Fruit fly (Drosophila melanogaster) whole organism, embryonic: ENCODE measurements around the gene CG14125.

Experiments
- CG11247 ChIP-seq: fragments of 200-800 bp; sonication (Bioruptor generic); IDR thresholded peaks from 2 replicates; pipeline ENCODE4 v1.3.6; 2022; ENCODE audit warnings: missing biosample characterization, missing genetic modification characterization
- CG11560 ChIP-seq: fragments of 200-800 bp; sonication (Bioruptor generic); IDR thresholded peaks from 3 replicates; pipeline ENCODE4 v1.3.6; 2022; ENCODE audit warnings: missing biosample characterization, missing genetic modification characterization
- CG11695 ChIP-seq: fragments of 200-800 bp; sonication (Bioruptor generic); IDR thresholded peaks from 3 replicates; pipeline ENCODE4 v1.3.6; 2022; ENCODE audit warnings: missing biosample characterization, missing genetic modification characterization
- CG12155 ChIP-seq: fragments of 200-800 bp; sonication (Bioruptor generic); optimal IDR thresholded peaks from 3 replicates; lab custom pipeline; 2016; ENCODE audit warnings: missing biosample characterization, missing genetic modification characterization
- CG13287 ChIP-seq: fragments of 200-800 bp; sonication (Bioruptor generic); IDR thresholded peaks from 2 replicates; pipeline ENCODE4 v1.3.6; 2022; ENCODE audit warnings: missing biosample characterization, missing genetic modification characterization; ENCODE audit not compliant: partially characterized antibody
- CG13775 ChIP-seq: fragments of 200-800 bp; sonication (Bioruptor generic); optimal IDR thresholded peaks from 3 replicates; lab custom pipeline; 2017; ENCODE audit warnings: missing biosample characterization, mild to moderate bottlenecking, missing genetic modification characterization
- CG13894 ChIP-seq: fragments of 200-800 bp; sonication (Bioruptor generic); optimal IDR thresholded peaks from 3 replicates; lab custom pipeline; 2018; ENCODE audit warnings: missing biosample characterization, mild to moderate bottlenecking, missing genetic modification characterization, moderate library complexity
- CG1602 ChIP-seq: fragments of 200-800 bp; sonication (Bioruptor generic); optimal IDR thresholded peaks from 3 replicates; lab custom pipeline; 2016; ENCODE audit warnings: missing biosample characterization, missing genetic modification characterization
- CG17385 ChIP-seq: fragments of 200-800 bp; sonication (Bioruptor generic); optimal IDR thresholded peaks from 3 replicates; lab custom pipeline; 2018; ENCODE audit warnings: missing biosample characterization, mild to moderate bottlenecking, missing genetic modification characterization
- CG17829 ChIP-seq: fragments of 200-800 bp; optimal IDR thresholded peaks from 2 replicates; lab custom pipeline; 2019; ENCODE audit warnings: missing biosample characterization, mild to moderate bottlenecking, missing genetic modification characterization, moderate library complexity
- CG18764 ChIP-seq: fragments of 200-800 bp; sonication (Bioruptor generic); optimal IDR thresholded peaks from 3 replicates; lab custom pipeline; 2016; ENCODE audit warnings: missing biosample characterization, missing genetic modification characterization
- CG2129 ChIP-seq: fragments of 200-800 bp; sonication (Bioruptor generic); IDR thresholded peaks from 2 replicates; pipeline ENCODE4 v1.3.6; 2022; ENCODE audit warnings: missing biosample characterization, missing genetic modification characterization; ENCODE audit not compliant: partially characterized antibody
- CG30020 ChIP-seq: fragments of 200-800 bp; optimal IDR thresholded peaks from 2 replicates; lab custom pipeline; 2019; ENCODE audit warnings: missing biosample characterization, mild to moderate bottlenecking, missing genetic modification characterization, moderate library complexity
- CG42726 ChIP-seq: fragments of 200-800 bp; sonication (Bioruptor generic); IDR thresholded peaks from 2 replicates; pipeline ENCODE4 v1.3.6; 2022; ENCODE audit warnings: missing biosample characterization, missing genetic modification characterization; ENCODE audit not compliant: partially characterized antibody
- CG4730 ChIP-seq: fragments of 200-800 bp; sonication (Bioruptor generic); IDR thresholded peaks from 2 replicates; pipeline ENCODE4 v1.3.6; 2022; ENCODE audit warnings: missing biosample characterization, missing genetic modification characterization
- CG5953 ChIP-seq: fragments of 200-800 bp; sonication (Bioruptor generic); IDR thresholded peaks from 2 replicates; pipeline ENCODE4 v1.3.6; 2022; ENCODE audit warnings: missing biosample characterization, missing genetic modification characterization
- Chrac-16 ChIP-seq: fragments of 200-800 bp; sonication (Bioruptor generic); optimal IDR thresholded peaks from 3 replicates; lab custom pipeline; 2016; ENCODE audit warnings: missing biosample characterization, missing genetic modification characterization
- E2f2 ChIP-seq: fragments of 200-800 bp; sonication (Bioruptor generic); IDR thresholded peaks from 2 replicates; pipeline ENCODE4 v1.3.6; 2022; ENCODE audit warnings: missing biosample characterization, missing genetic modification characterization
- Ets97D ChIP-seq: fragments of 200-800 bp; sonication (Bioruptor generic); optimal IDR thresholded peaks from 3 replicates; lab custom pipeline; 2016; ENCODE audit warnings: missing biosample characterization, missing genetic modification characterization
- GATAe ChIP-seq: fragments of 200-800 bp; sonication (Bioruptor generic); conservative IDR thresholded peaks from 2 replicates; pipeline ENCODE4 v1.3.6; 2022; ENCODE audit warnings: missing biosample characterization, missing genetic modification characterization
- H15 ChIP-seq: fragments of 200-800 bp; sonication (Bioruptor generic); IDR thresholded peaks from 3 replicates; pipeline ENCODE4 v1.3.6; 2022; ENCODE audit warnings: missing biosample characterization, missing genetic modification characterization
- HmgZ ChIP-seq: fragments of 200-800 bp; sonication (Bioruptor generic); optimal IDR thresholded peaks from 2 replicates; lab custom pipeline; 2018; ENCODE audit warnings: missing biosample characterization, mild to moderate bottlenecking, missing genetic modification characterization
- Hr3 ChIP-seq: fragments of 200-800 bp; sonication (Bioruptor generic); optimal IDR thresholded peaks from 3 replicates; lab custom pipeline; 2016; ENCODE audit warnings: missing biosample characterization, missing genetic modification characterization
- Kr ChIP-seq: fragments of 200-800 bp; sonication (Bioruptor generic); optimal IDR thresholded peaks from 2 replicates; lab custom pipeline; 2017; ENCODE audit warnings: missing biosample characterization, mild to moderate bottlenecking, missing genetic modification characterization
- Max ChIP-seq: fragments of 200-800 bp; sonication (Bioruptor generic); optimal IDR thresholded peaks from 2 replicates; lab custom pipeline; 2016; ENCODE audit warnings: missing biosample characterization, mild to moderate bottlenecking, missing genetic modification characterization
- Oli ChIP-seq: fragments of 200-800 bp; sonication (Bioruptor generic); optimal IDR thresholded peaks from 2 replicates; lab custom pipeline; 2018; ENCODE audit warnings: missing biosample characterization, mild to moderate bottlenecking, missing genetic modification characterization, moderate library complexity
- Opbp ChIP-seq: fragments of 200-800 bp; sonication (Bioruptor generic); IDR thresholded peaks from 3 replicates; pipeline ENCODE4 v1.3.6; 2022; ENCODE audit warnings: missing biosample characterization, missing genetic modification characterization; ENCODE audit not compliant: partially characterized antibody
- Rx ChIP-seq: fragments of 200-800 bp; sonication (Bioruptor generic); IDR thresholded peaks from 2 replicates; pipeline ENCODE4 v1.3.6; 2022; ENCODE audit warnings: missing biosample characterization, missing genetic modification characterization
- Six4 ChIP-seq: fragments of 200-800 bp; sonication (Bioruptor generic); optimal IDR thresholded peaks from 2 replicates; lab custom pipeline; 2016; ENCODE audit warnings: missing biosample characterization, missing genetic modification characterization
- Xbp1 ChIP-seq: fragments of 200-800 bp; sonication (Bioruptor generic); optimal IDR thresholded peaks from 3 replicates; lab custom pipeline; 2016; ENCODE audit warnings: missing biosample characterization, mild to moderate bottlenecking, missing genetic modification characterization
- ato ChIP-seq: fragments of 200-800 bp; sonication (Bioruptor generic); IDR thresholded peaks from 2 replicates; pipeline ENCODE4 v1.3.6; 2022; ENCODE audit warnings: missing biosample characterization, missing genetic modification characterization; ENCODE audit not compliant: partially characterized antibody
- bigmax ChIP-seq: fragments of 200-800 bp; sonication (Bioruptor generic); optimal IDR thresholded peaks from 2 replicates; lab custom pipeline; 2018; ENCODE audit warnings: missing biosample characterization, mild to moderate bottlenecking, missing genetic modification characterization
- cato ChIP-seq: fragments of 200-800 bp; sonication (Bioruptor generic); optimal IDR thresholded peaks from 2 replicates; lab custom pipeline; 2016; ENCODE audit warnings: missing biosample characterization, missing genetic modification characterization, borderline replicate concordance
- dmrt99B ChIP-seq: fragments of 200-800 bp; sonication (Bioruptor generic); optimal IDR thresholded peaks from 2 replicates; lab custom pipeline; 2018; ENCODE audit warnings: missing biosample characterization, mild to moderate bottlenecking, missing genetic modification characterization, moderate library complexity
- dysf ChIP-seq: fragments of 200-800 bp; sonication (Bioruptor generic); IDR thresholded peaks from 3 replicates; pipeline ENCODE4 v1.3.6; 2022; ENCODE audit warnings: missing biosample characterization, missing genetic modification characterization
- fd3F ChIP-seq: fragments of 200-800 bp; sonication (Bioruptor generic); optimal IDR thresholded peaks from 2 replicates; lab custom pipeline; 2018; ENCODE audit warnings: missing biosample characterization, mild to moderate bottlenecking, missing genetic modification characterization, moderate library complexity
- fd96Cb ChIP-seq: fragments of 200-800 bp; sonication (Bioruptor generic); optimal IDR thresholded peaks from 2 replicates; lab custom pipeline; 2018; ENCODE audit warnings: missing biosample characterization, mild to moderate bottlenecking, missing genetic modification characterization, moderate library complexity
- gcm ChIP-seq: fragments of 200-800 bp; sonication (Bioruptor generic); optimal IDR thresholded peaks from 2 replicates; lab custom pipeline; 2019; ENCODE audit warnings: missing biosample characterization, mild to moderate bottlenecking, missing genetic modification characterization, moderate library complexity
- grau ChIP-seq: fragments of 200-800 bp; optimal IDR thresholded peaks from 3 replicates; lab custom pipeline; 2019; ENCODE audit warnings: missing biosample characterization, mild to moderate bottlenecking, missing genetic modification characterization, moderate library complexity
- her ChIP-seq: fragments of 200-800 bp; sonication (Bioruptor generic); optimal IDR thresholded peaks from 2 replicates; lab custom pipeline; 2016; ENCODE audit warnings: missing biosample characterization, missing genetic modification characterization
- lmd ChIP-seq: fragments of 200-800 bp; sonication (Bioruptor generic); IDR thresholded peaks from 2 replicates; pipeline ENCODE4 v1.3.6; 2022; ENCODE audit warnings: missing biosample characterization, missing genetic modification characterization
- oc ChIP-seq: fragments of 200-800 bp; sonication (Bioruptor generic); optimal IDR thresholded peaks from 2 replicates; lab custom pipeline; 2018; ENCODE audit warnings: missing biosample characterization, mild to moderate bottlenecking, missing genetic modification characterization, moderate library complexity
- otp ChIP-seq: fragments of 200-800 bp; sonication (Bioruptor generic); IDR thresholded peaks from 3 replicates; pipeline ENCODE4, ENCODE4 v1.3.6; 2022; ENCODE audit warnings: missing biosample characterization, missing genetic modification characterization
- sens ChIP-seq: fragments of 200-800 bp; sonication (Bioruptor generic); peaks from one replicate; lab custom pipeline; 2016; ENCODE audit warnings: missing biosample characterization, missing genetic modification characterization
- sisA ChIP-seq: fragments of 200-800 bp; sonication (Bioruptor generic); IDR thresholded peaks from 2 replicates; pipeline ENCODE4 v1.3.6; 2022; ENCODE audit warnings: missing biosample characterization, missing genetic modification characterization
- sug ChIP-seq: fragments of 200-800 bp; optimal IDR thresholded peaks from 2 replicates; lab custom pipeline; 2019; ENCODE audit warnings: missing biosample characterization, mild to moderate bottlenecking, missing genetic modification characterization, moderate library complexity
- vfl ChIP-seq: fragments of 200-800 bp; sonication (Bioruptor generic); optimal IDR thresholded peaks from 2 replicates; lab custom pipeline; 2016; ENCODE audit warnings: missing biosample characterization, missing genetic modification characterization
- zen ChIP-seq: fragments of 200-800 bp; sonication (Bioruptor generic); optimal IDR thresholded peaks from 3 replicates; lab custom pipeline; 2018; ENCODE audit warnings: missing biosample characterization, mild to moderate bottlenecking, missing genetic modification characterization, moderate library complexity
- zen2 ChIP-seq: fragments of 200-800 bp; sonication (Bioruptor generic); IDR thresholded peaks from 3 replicates; pipeline ENCODE4 v1.3.6; 2022; ENCODE audit warnings: missing biosample characterization, missing genetic modification characterization; ENCODE audit not compliant: partially characterized antibody
- zfh1 ChIP-seq: fragments of 200-800 bp; sonication (Bioruptor generic); IDR thresholded peaks from 3 replicates; pipeline ENCODE4 v1.3.6; 2022; ENCODE audit warnings: missing biosample characterization, missing genetic modification characterization
- zfh2 ChIP-seq: fragments of 200-800 bp; sonication (Bioruptor generic); optimal IDR thresholded peaks from 2 replicates; lab custom pipeline; 2016; ENCODE audit warnings: missing biosample characterization, missing genetic modification characterization

The CG14125 gene

dm6 chr3L:11992960-11993359 is 18.3 kb downstream of the CG14125 start, which contains the start of gene viaf:
viaf (minus strand) TSS chr3L:11993179.
- TF ChIP-seq grau (tag; lab: Kevin White, UChicago) (no peak), H15 (GFP tag; lab: Robert Waterston, UW) (peak; percentile 39; the same call in 1 of the 3 replicates), bigmax (GFP tag; lab: Kevin White, UChicago) (no peak), CG2129 (GFP tag; lab: Robert Waterston, UW) (peak; percentile 78), her (GFP tag; lab: Kevin White, UChicago) (no peak), CG13894 (no peak), zen2 (GFP tag; lab: Robert Waterston, UW) (peak; percentile 79), CG11695 (GFP tag; lab: Robert Waterston, UW) (no peak), fd96Cb (tag; lab: Kevin White, UChicago) (peak; percentile 22), Xbp1 (peak; percentile 78), CG17829 (peak; percentile 81), vfl (no peak), gcm (no peak), CG12155 (GFP tag; lab: Kevin White, UChicago) (peak; percentile 37), dysf (GFP tag; lab: Robert Waterston, UW) (peak; percentile 57; the same call in 2 of the 3 replicates), CG13287 (GFP tag; lab: Robert Waterston, UW) (peak; percentile 95), Hr3 (GFP tag; lab: Kevin White, UChicago) (peak; percentile 64), HmgZ (tag; lab: Kevin White, UChicago) (peak; percentile 70), zfh1 (GFP tag; lab: Robert Waterston, UW) (peak; percentile 61; the same call in 1 of the 3 replicates), zen (tag; lab: Kevin White, UChicago) (peak; percentile 30), Opbp (GFP tag; lab: Robert Waterston, UW) (peak; percentile 97), lmd (peak; percentile 45; the same call in 1 of the 2 replicates), CG17385 (no peak), Chrac-16 (peak; percentile 53), zfh2 (peak; percentile 36), ato (peak; percentile 86), CG30020 (tag; lab: Kevin White, UChicago) (peak; percentile 65), cato (GFP tag; lab: Kevin White, UChicago) (no peak), CG4730 (GFP tag; lab: Robert Waterston, UW) (no peak), fd3F (peak; percentile 30), sisA (GFP tag; lab: Robert Waterston, UW) (peak; percentile 35; the same call in 1 of the 2 replicates), Oli (tag; lab: Kevin White, UChicago) (no peak), CG1602 (peak; percentile 63), E2f2 (GFP tag; lab: Robert Waterston, UW) (peak; percentile 58; the same call in 1 of the 2 replicates), oc (tag; lab: Kevin White, UChicago) (no peak), sug (tag; lab: Kevin White, UChicago) (no peak), Rx (GFP tag; lab: Robert Waterston, UW) (no peak), CG13775 (GFP tag; lab: Kevin White, UChicago) (peak; percentile 33), Ets97D (GFP tag; lab: Kevin White, UChicago) (peak; percentile 23), otp (no peak), sens (GFP tag; lab: Kevin White, UChicago) (peak; percentile 84), CG42726 (GFP tag; lab: Robert Waterston, UW) (peak; percentile 91), Max (GFP tag; lab: Kevin White, UChicago) (peak; percentile 52), GATAe (GFP tag; lab: Robert Waterston, UW) (no peak), CG11247 (GFP tag; lab: Robert Waterston, UW) (peak; percentile 25; the same call in 1 of the 2 replicates), CG5953 (GFP tag; lab: Robert Waterston, UW) (no peak), CG18764 (GFP tag; lab: Kevin White, UChicago) (peak; percentile 67), dmrt99B (tag; lab: Kevin White, UChicago) (no peak), Kr (no peak), CG11560 (tag; lab: Robert Waterston, UW) (no peak), Six4 (GFP tag; lab: Kevin White, UChicago) (peak; percentile 45)
